Fruit fly (Drosophila melanogaster): ENCODE results near the gene CG31036.

CG31036 gene

dm6 chr3R:29907601-29908175, at the start of gene CG31036:
TSS of gene CG31036 (plus strand) at chr3R:29908107.
- no peak for TF ChIP-seq insv (optimal IDR thresholded peaks at IDR 0.05)
- TF ChIP-seq psq (optimal IDR thresholded peaks at IDR 0.05): no peak
- TF ChIP-seq ttk (optimal IDR thresholded peaks at IDR 0.05): no peak
- no peak for TF ChIP-seq h (optimal IDR thresholded peaks at IDR 0.05)
- TF ChIP-seq Myc (optimal IDR thresholded peaks at IDR 0.05): no peak
- no peak for TF ChIP-seq Sin3A (optimal IDR thresholded peaks at IDR 0.05)

dm6 chr3R:29858806-29859205, 49.1 kb upstream of the CG31036 start, which contains the start of gene CG7824:
TSS of gene CG7824 (minus strand) at chr3R:29858936.
- no peak for TF ChIP-seq ttk (optimal IDR thresholded peaks at IDR 0.05)
- no peak for TF ChIP-seq Sin3A (optimal IDR thresholded peaks at IDR 0.05)
- no peak for TF ChIP-seq psq (optimal IDR thresholded peaks at IDR 0.05)
- no peak for TF ChIP-seq insv (optimal IDR thresholded peaks at IDR 0.05)
- no peak for TF ChIP-seq h (optimal IDR thresholded peaks at IDR 0.05)
- no peak for TF ChIP-seq Myc (optimal IDR thresholded peaks at IDR 0.05)

- TF ChIP-seq Myc (optimal IDR thresholded peaks at IDR 0.05): no peak
- TF ChIP-seq psq (optimal IDR thresholded peaks at IDR 0.05): no peak
- TF ChIP-seq ttk (optimal IDR thresholded peaks at IDR 0.05): no peak
- TF ChIP-seq h (optimal IDR thresholded peaks at IDR 0.05): no peak
- TF ChIP-seq insv (optimal IDR thresholded peaks at IDR 0.05): no peak
- no peak for TF ChIP-seq Sin3A (optimal IDR thresholded peaks at IDR 0.05)
These were observed 48.1 kb upstream of the CG31036 start for dm6 chr3R:29859763-29860162.

DNA sequence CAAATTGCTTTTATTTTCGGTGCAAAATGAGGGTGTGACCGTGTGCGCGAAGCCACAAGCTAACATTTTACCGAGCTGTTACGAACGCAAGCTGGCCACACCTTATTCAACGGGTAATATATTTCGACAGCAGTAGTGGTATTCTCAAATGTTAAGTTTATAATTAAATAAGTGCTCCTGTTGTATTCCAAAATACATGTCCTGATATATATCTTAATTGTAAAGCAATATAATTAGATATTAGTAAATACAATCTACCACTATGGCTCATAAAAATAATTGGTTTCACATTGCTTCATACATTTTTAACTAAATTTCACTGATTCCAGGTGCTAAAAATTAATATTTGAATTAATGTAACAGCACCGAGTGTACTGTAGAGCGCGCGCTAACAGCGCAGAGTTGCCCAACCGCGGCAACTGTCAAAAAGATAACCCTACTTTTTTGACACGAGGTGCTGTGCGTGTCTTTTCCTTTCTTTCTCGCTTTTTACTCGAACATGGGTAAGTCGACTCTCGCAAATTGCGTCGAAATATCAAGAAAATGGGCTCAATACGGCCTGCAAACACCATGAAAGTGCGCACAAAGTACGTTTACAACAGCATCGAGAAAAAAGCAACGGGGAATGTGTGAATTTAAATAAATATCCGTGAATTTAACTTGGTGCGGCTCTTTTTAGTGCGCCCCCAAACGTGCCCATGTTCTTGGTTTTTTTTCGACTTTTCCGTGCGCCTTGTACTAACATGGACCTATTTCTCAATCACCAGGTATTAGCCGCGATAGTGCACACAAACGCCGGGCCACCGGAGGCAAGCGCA, 46.3 kb upstream of the CG31036 start, which contains the start of the genes CG15514 and RpS8:
TSS of gene CG15514 (minus strand) at position 63 of the 818 bp plus-strand sequence.
TSS of gene RpS8 (plus strand) at position 151 of the 818 bp plus-strand sequence.
- TF ChIP-seq psq (optimal IDR thresholded peaks at IDR 0.05): no peak
- no peak for TF ChIP-seq Sin3A (optimal IDR thresholded peaks at IDR 0.05)
- TF ChIP-seq insv (optimal IDR thresholded peaks at IDR 0.05): no peak
- no peak for TF ChIP-seq Myc (optimal IDR thresholded peaks at IDR 0.05)
- no peak for TF ChIP-seq ttk (optimal IDR thresholded peaks at IDR 0.05)

DNA sequence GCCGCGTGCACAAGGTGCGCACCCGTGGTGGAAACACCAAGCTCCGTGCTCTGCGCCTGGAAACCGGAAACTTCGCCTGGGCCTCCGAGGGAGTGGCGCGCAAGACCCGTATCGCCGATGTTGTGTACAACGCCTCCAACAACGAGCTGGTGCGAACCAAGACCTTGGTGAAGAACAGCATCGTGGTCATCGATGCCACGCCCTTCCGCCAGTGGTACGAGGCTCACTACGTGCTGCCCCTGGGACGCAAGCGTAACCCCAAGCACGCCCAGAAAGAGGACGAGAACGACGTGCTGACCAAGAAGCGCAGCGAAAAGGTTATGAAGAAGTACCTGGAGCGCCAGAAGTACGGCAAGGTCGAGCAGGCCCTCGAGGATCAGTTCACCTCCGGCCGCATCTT, 45.1 kb upstream of the CG31036 start:
- TF ChIP-seq psq (optimal IDR thresholded peaks at IDR 0.05) (no peak), Myc (optimal IDR thresholded peaks at IDR 0.05) (no peak), h (optimal IDR thresholded peaks at IDR 0.05) (no peak), ttk (optimal IDR thresholded peaks at IDR 0.05) (peak; percentile 80)

dm6 chr3R:29866706-29867105, 41.2 kb upstream of the CG31036 start:
- TF ChIP-seq psq (optimal IDR thresholded peaks at IDR 0.05) (no peak), Sin3A (optimal IDR thresholded peaks at IDR 0.05) (no peak), ttk (optimal IDR thresholded peaks at IDR 0.05) (no peak), Myc (optimal IDR thresholded peaks at IDR 0.05) (no peak), h (optimal IDR thresholded peaks at IDR 0.05) (no peak), insv (optimal IDR thresholded peaks at IDR 0.05) (no peak)

- TF ChIP-seq ttk (optimal IDR thresholded peaks at IDR 0.05) (no peak), psq (optimal IDR thresholded peaks at IDR 0.05) (no peak), h (optimal IDR thresholded peaks at IDR 0.05) (no peak), Myc (optimal IDR thresholded peaks at IDR 0.05) (no peak), Sin3A (optimal IDR thresholded peaks at IDR 0.05) (no peak), insv (optimal IDR thresholded peaks at IDR 0.05) (no peak)
These were observed 40.4 kb upstream of the CG31036 start for dm6 chr3R:29867470-29867869.

dm6 chr3R:29867895-29868294, 40.0 kb upstream of the CG31036 start:
- TF ChIP-seq psq (optimal IDR thresholded peaks at IDR 0.05) (no peak), Sin3A (optimal IDR thresholded peaks at IDR 0.05) (no peak), h (optimal IDR thresholded peaks at IDR 0.05) (no peak), insv (optimal IDR thresholded peaks at IDR 0.05) (no peak), ttk (optimal IDR thresholded peaks at IDR 0.05) (no peak), Myc (optimal IDR thresholded peaks at IDR 0.05) (no peak)

dm6 chr3R:29868676-29869349, 39.1 kb upstream of the CG31036 start, which contains the start of gene Zip99C:
TSS of gene Zip99C (minus strand) at chr3R:29868895.
- TF ChIP-seq h (optimal IDR thresholded peaks at IDR 0.05): no peak
- no peak for TF ChIP-seq ttk (optimal IDR thresholded peaks at IDR 0.05)
- TF ChIP-seq insv (optimal IDR thresholded peaks at IDR 0.05): no peak
- no peak for TF ChIP-seq Myc (optimal IDR thresholded peaks at IDR 0.05)
- no peak for TF ChIP-seq Sin3A (optimal IDR thresholded peaks at IDR 0.05)
- no peak for TF ChIP-seq psq (optimal IDR thresholded peaks at IDR 0.05)

DNA sequence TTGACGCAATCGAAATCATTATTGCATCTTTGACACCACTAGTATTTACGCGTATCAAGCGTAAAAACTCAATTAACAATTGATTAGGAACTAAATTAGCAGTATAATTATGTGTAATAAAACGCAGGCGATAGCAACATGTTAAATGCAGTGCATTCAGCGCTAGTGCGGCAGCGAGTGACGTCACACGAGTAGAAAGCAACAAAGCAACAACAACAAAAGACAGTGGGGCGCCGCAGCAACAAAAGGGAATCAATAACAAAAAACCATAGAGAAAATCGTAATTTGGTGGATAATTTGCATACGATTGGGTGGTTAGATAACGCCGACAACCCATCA, 38.6 kb upstream of the CG31036 start, which contains the start of gene CG34133:
TSS of gene CG34133 (plus strand) at position 16 of the 339 bp plus-strand sequence.
- TF ChIP-seq Sin3A (optimal IDR thresholded peaks at IDR 0.05) (no peak), psq (optimal IDR thresholded peaks at IDR 0.05) (no peak)

dm6 chr3R:29875830-29876229, 32.1 kb upstream of the CG31036 start:
- TF ChIP-seq Myc (optimal IDR thresholded peaks at IDR 0.05): no peak
- TF ChIP-seq Sin3A (optimal IDR thresholded peaks at IDR 0.05): no peak

dm6 chr3R:29876232-29876631, 31.7 kb upstream of the CG31036 start:
- TF ChIP-seq ttk (optimal IDR thresholded peaks at IDR 0.05): no peak
- TF ChIP-seq h (optimal IDR thresholded peaks at IDR 0.05): no peak
- no peak for TF ChIP-seq insv (optimal IDR thresholded peaks at IDR 0.05)
- no peak for TF ChIP-seq psq (optimal IDR thresholded peaks at IDR 0.05)
